Worm (Caenorhabditis elegans) whole organism, mixed stage, embryonic: Measurements from ENCODE around the gene rbm-39.

Experiments used
- M03D4.4 ChIP-seq: sonication (generic microtip); optimal IDR thresholded peaks from 2 replicates; lab custom pipeline; 2017; ENCODE audit warnings: mild to moderate bottlenecking, missing genetic modification characterization, missing compliant biosample characterization
- bed-3 ChIP-seq: fragments of 200-800 bp; sonication (Bioruptor generic); optimal IDR thresholded peaks from 3 replicates; lab custom pipeline; 2018; ENCODE audit warnings: mild to moderate bottlenecking, missing genetic modification characterization, moderate library complexity, missing compliant biosample characterization
- blmp-1 ChIP-seq: fragments of 150-350 bp; optimal IDR thresholded peaks from 2 replicates; lab custom pipeline; 2014; ENCODE audit warnings: missing biosample characterization, missing genetic modification characterization
- ceh-39 ChIP-seq: fragments of 150-350 bp; optimal IDR thresholded peaks from 2 replicates; lab custom pipeline; 2014; ENCODE audit warnings: missing biosample characterization, missing genetic modification characterization
- ceh-43 ChIP-seq: fragments of 200-800 bp; sonication (Bioruptor generic); optimal IDR thresholded peaks from 2 replicates; lab custom pipeline; 2018; ENCODE audit warnings: mild to moderate bottlenecking, missing genetic modification characterization, moderate library complexity, missing compliant biosample characterization
- ceh-83 ChIP-seq: fragments of 200-800 bp; sonication (Bioruptor generic); optimal IDR thresholded peaks from 2 replicates; lab custom pipeline; 2018; ENCODE audit warnings: mild to moderate bottlenecking, missing genetic modification characterization, missing compliant biosample characterization
- ces-1 ChIP-seq: fragments of 150-350 bp; optimal IDR thresholded peaks from 2 replicates; lab custom pipeline; 2014; ENCODE audit warnings: missing biosample characterization, missing genetic modification reagents, missing genetic modification characterization
- cnd-1 ChIP-seq: fragments of 200-800 bp; sonication (Bioruptor generic); optimal IDR thresholded peaks from 2 replicates; lab custom pipeline; 2018; ENCODE audit warnings: mild to moderate bottlenecking, missing genetic modification characterization, missing compliant biosample characterization
- drap-1 ChIP-seq: fragments of 200-800 bp; sonication (Bioruptor generic); optimal IDR thresholded peaks from 3 replicates; lab custom pipeline; 2018; ENCODE audit warnings: mild to moderate bottlenecking, missing genetic modification characterization, missing compliant biosample characterization
- elt-1 ChIP-seq: sonication (generic microtip); optimal IDR thresholded peaks from 2 replicates; lab custom pipeline; 2017; ENCODE audit warnings: missing genetic modification characterization, mild to moderate bottlenecking, missing compliant biosample characterization, antibody characterized with exemption, moderate library complexity, borderline replicate concordance; ENCODE audit not compliant: insufficient read depth
- elt-3 ChIP-seq: fragments of 150-350 bp; optimal IDR thresholded peaks from 2 replicates; lab custom pipeline; 2014; ENCODE audit warnings: missing biosample characterization, missing genetic modification characterization
- flh-1 ChIP-seq: fragments of 200-800 bp; sonication (Bioruptor generic); optimal IDR thresholded peaks from 2 replicates; lab custom pipeline; 2018; ENCODE audit warnings: mild to moderate bottlenecking, missing genetic modification characterization, moderate library complexity, missing compliant biosample characterization
- ham-2 ChIP-seq: fragments of 200-800 bp; sonication (Bioruptor generic); optimal IDR thresholded peaks from 2 replicates; lab custom pipeline; 2018; ENCODE audit warnings: mild to moderate bottlenecking, missing genetic modification characterization, missing compliant biosample characterization
- hlh-1 ChIP-seq: fragments of 150-350 bp; optimal IDR thresholded peaks from 2 replicates; lab custom pipeline; 2014; ENCODE audit warnings: missing biosample characterization, missing genetic modification reagents, missing genetic modification characterization
- lin-13 ChIP-seq: fragments of 150-350 bp; optimal IDR thresholded peaks from 2 replicates; lab custom pipeline; 2014; ENCODE audit warnings: missing biosample characterization, missing genetic modification characterization
- lsy-2 ChIP-seq: fragments of 150-350 bp; optimal IDR thresholded peaks from 2 replicates; lab custom pipeline; 2014; ENCODE audit warnings: missing biosample characterization, missing genetic modification characterization
- mep-1 ChIP-seq: fragments of 150-350 bp; optimal IDR thresholded peaks from 2 replicates; lab custom pipeline; 2017; ENCODE audit warnings: missing biosample characterization, missing genetic modification reagents, missing genetic modification characterization, inconsistent platforms
- mls-2 ChIP-seq: sonication (generic microtip); optimal IDR thresholded peaks from 2 replicates; lab custom pipeline; 2016; ENCODE audit warnings: mild to moderate bottlenecking, missing genetic modification characterization, moderate library complexity, missing compliant biosample characterization
- nhr-12 ChIP-seq: fragments of 150-350 bp; optimal IDR thresholded peaks from 2 replicates; lab custom pipeline; 2014; ENCODE audit warnings: missing biosample characterization, missing genetic modification characterization
- nhr-2 ChIP-seq: fragments of 150-350 bp; optimal IDR thresholded peaks from 2 replicates; lab custom pipeline; 2014; ENCODE audit warnings: missing biosample characterization, missing genetic modification characterization
- nhr-237 ChIP-seq: fragments of 150-350 bp; optimal IDR thresholded peaks from 2 replicates; lab custom pipeline; 2014; ENCODE audit warnings: missing biosample characterization, missing genetic modification characterization
- nhr-28 ChIP-seq: fragments of 150-350 bp; optimal IDR thresholded peaks from 2 replicates; lab custom pipeline; 2014; ENCODE audit warnings: missing biosample characterization, missing genetic modification characterization
- nhr-76 ChIP-seq: sonication (generic microtip); optimal IDR thresholded peaks from 2 replicates; lab custom pipeline; 2017; ENCODE audit warnings: missing biosample characterization, missing genetic modification characterization
- pha-4 ChIP-seq: fragments of 150-350 bp; optimal IDR thresholded peaks from 2 replicates; lab custom pipeline; 2018; ENCODE audit warnings: missing biosample characterization, missing genetic modification reagents, missing genetic modification characterization
- sem-2 ChIP-seq: fragments of 200-800 bp; sonication (Bioruptor generic); optimal IDR thresholded peaks from 2 replicates; lab custom pipeline; 2018; ENCODE audit warnings: mild to moderate bottlenecking, missing genetic modification characterization, missing compliant biosample characterization
- snpc-4 ChIP-seq: fragments of 150-350 bp; optimal IDR thresholded peaks from 2 replicates; lab custom pipeline; 2014; ENCODE audit warnings: missing biosample characterization, missing genetic modification characterization
- sptf-1 ChIP-seq: sonication (generic microtip); optimal IDR thresholded peaks from 2 replicates; lab custom pipeline; 2017; ENCODE audit warnings: mild to moderate bottlenecking, missing genetic modification characterization, moderate library complexity, missing compliant biosample characterization
- tbx-8 ChIP-seq: fragments of 200-800 bp; sonication (Bioruptor generic); optimal IDR thresholded peaks from 2 replicates; lab custom pipeline; 2018; ENCODE audit warnings: mild to moderate bottlenecking, missing genetic modification characterization, moderate library complexity, missing compliant biosample characterization
- unc-120 ChIP-seq: sonication (generic microtip); optimal IDR thresholded peaks from 2 replicates; lab custom pipeline; 2017; ENCODE audit warnings: missing genetic modification characterization, missing compliant biosample characterization; ENCODE audit not compliant: poor library complexity, severe bottlenecking
- unc-39 ChIP-seq: fragments of 150-350 bp; optimal IDR thresholded peaks from 2 replicates; lab custom pipeline; 2014; ENCODE audit warnings: missing biosample characterization, missing genetic modification characterization
- unc-62 ChIP-seq: fragments of 150-350 bp; optimal IDR thresholded peaks from 2 replicates; lab custom pipeline; 2014; ENCODE audit warnings: missing biosample characterization, missing genetic modification reagents, missing genetic modification characterization
- zip-8 ChIP-seq: fragments of 150-350 bp; optimal IDR thresholded peaks from 2 replicates; lab custom pipeline; 2014; ENCODE audit warnings: missing biosample characterization, missing genetic modification characterization
- ztf-11 ChIP-seq: fragments of 150-350 bp; optimal IDR thresholded peaks from 2 replicates; lab custom pipeline; 2014; ENCODE audit warnings: missing biosample characterization, missing genetic modification characterization

Gene rbm-39

ce11 chrIV:1013233-1013798 is 892 bp downstream of the rbm-39 start:
- TF ChIP-seq lsy-2: no peak
- TF ChIP-seq nhr-2: no peak
- no peak for TF ChIP-seq pha-4 (tag; lab: Kevin White, UChicago)
- no peak for TF ChIP-seq tbx-8 (GFP tag; lab: Kevin White, UChicago)
- no peak for TF ChIP-seq snpc-4 (tag; lab: Kevin White, UChicago)
- TF ChIP-seq hlh-1 (tag; lab: Kevin White, UChicago): no peak
- no peak for TF ChIP-seq elt-1 (tag; lab: Kevin White, UChicago)
- no peak for TF ChIP-seq ces-1 (GFP tag; lab: Kevin White, UChicago)
- no peak for TF ChIP-seq zip-8
- TF ChIP-seq flh-1 (GFP tag; lab: Kevin White, UChicago): no peak
- no peak for TF ChIP-seq mls-2 (tag; lab: Kevin White, UChicago)

DNA sequence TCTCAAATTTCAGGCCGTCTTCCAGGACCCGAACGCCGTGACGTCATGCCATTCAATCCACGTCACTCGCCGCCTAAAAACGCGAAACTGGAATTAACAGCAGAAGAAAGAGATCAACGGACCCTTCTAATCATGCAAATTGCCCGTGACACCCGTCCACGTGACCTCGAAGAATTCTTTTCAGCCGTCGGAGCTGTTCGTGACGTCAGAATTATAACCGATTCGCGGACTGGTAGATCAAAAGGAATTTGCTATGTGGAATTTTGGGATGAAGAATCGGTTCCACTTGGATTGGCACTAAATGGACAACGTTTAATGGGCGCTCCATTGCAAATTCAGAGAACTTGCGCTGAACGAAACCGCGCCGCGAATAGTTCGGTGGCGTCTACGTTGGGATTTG is 3.0 kb downstream of the rbm-39 start:
- TF ChIP-seq nhr-237 (no peak), nhr-12 (no peak), flh-1 (GFP tag; lab: Kevin White, UChicago) (no peak), ham-2 (GFP tag; lab: Kevin White, UChicago) (no peak), ceh-83 (GFP tag; lab: Kevin White, UChicago) (no peak), sem-2 (no peak), elt-3 (no peak)

DNA sequence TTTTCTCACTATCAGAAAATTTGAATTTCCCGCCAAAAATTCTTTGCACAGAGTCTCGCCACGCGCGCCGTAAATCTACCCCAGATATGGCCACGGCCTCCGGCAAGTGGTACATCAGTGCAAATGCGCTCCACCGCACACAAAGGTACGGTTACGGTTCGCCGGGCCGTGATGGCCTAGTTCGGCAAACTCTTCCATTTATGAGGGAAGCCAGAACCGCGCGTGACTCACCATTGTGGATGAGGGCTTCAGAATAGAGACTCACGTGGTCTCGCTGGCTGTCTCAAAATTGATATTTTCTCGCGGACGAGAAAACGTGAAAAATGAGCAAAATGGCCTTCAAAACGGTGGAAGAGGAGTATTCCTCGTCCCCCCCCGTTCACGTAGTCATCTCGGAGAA is 7.4 kb downstream of the rbm-39 start:
- TF ChIP-seq unc-39 (tag; lab: Kevin White, UChicago) (no peak), lsy-2 (no peak), ceh-43 (GFP tag; lab: Kevin White, UChicago) (no peak), nhr-12 (no peak), sptf-1 (tag; lab: Kevin White, UChicago) (no peak), unc-62 (GFP tag; lab: Kevin White, UChicago) (no peak)

DNA sequence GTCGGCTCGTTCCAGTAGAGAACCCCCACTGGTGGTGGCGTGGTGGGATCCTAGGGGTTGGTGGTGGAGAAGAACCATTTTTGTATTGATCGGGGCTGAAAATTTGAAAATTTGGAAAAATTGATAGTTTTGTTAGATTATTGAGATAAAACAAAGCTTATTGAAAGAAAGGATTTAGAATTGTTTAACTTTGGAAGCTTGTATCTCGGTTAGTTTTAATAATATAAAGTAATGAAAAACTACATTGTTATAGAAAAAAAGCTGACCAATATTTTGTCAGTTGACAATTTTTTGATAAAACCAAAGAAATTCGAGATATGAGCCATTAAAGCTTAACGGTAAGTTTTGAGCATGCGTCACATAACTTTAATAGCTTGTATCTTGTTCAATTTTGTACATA is 17.5 kb downstream of the rbm-39 start, which contains the start of gene abhd-14:
TSS of gene abhd-14 (minus strand) at position 101 of the 400 bp plus-strand sequence.
- TF ChIP-seq nhr-12 (no peak), unc-39 (tag; lab: Kevin White, UChicago) (no peak), drap-1 (GFP tag; lab: Kevin White, UChicago) (no peak), hlh-1 (tag; lab: Kevin White, UChicago) (no peak), bed-3 (GFP tag; lab: Kevin White, UChicago) (no peak), elt-1 (tag; lab: Kevin White, UChicago) (no peak), unc-120 (no peak), ham-2 (GFP tag; lab: Kevin White, UChicago) (no peak)

ce11 chrIV:1035108-1035507 is 22.7 kb downstream of the rbm-39 start:
- no peak for TF ChIP-seq ceh-39 (tag; lab: Kevin White, UChicago)
- no peak for TF ChIP-seq unc-120
- no peak for TF ChIP-seq ceh-43 (GFP tag; lab: Kevin White, UChicago)
- no peak for TF ChIP-seq nhr-237
- no peak for TF ChIP-seq nhr-28 (tag; lab: Kevin White, UChicago)
- TF ChIP-seq lin-13: no peak
- TF ChIP-seq cnd-1 (tag; lab: Kevin White, UChicago): no peak
- TF ChIP-seq M03D4.4 (tag; lab: Kevin White, UChicago): no peak
- no peak for TF ChIP-seq pha-4 (tag; lab: Kevin White, UChicago)
- no peak for TF ChIP-seq blmp-1
- TF ChIP-seq sptf-1 (tag; lab: Kevin White, UChicago): no peak
- TF ChIP-seq ham-2 (GFP tag; lab: Kevin White, UChicago): no peak
- no peak for TF ChIP-seq nhr-76 (tag; lab: Kevin White, UChicago)
- no peak for TF ChIP-seq elt-1 (tag; lab: Kevin White, UChicago)
- no peak for TF ChIP-seq mep-1 (tag; lab: Kevin White, UChicago)
- no peak for TF ChIP-seq elt-3
- TF ChIP-seq bed-3 (GFP tag; lab: Kevin White, UChicago): no peak
- TF ChIP-seq hlh-1 (tag; lab: Kevin White, UChicago): no peak
- no peak for TF ChIP-seq ztf-11 (tag; lab: Kevin White, UChicago)
- TF ChIP-seq snpc-4 (tag; lab: Kevin White, UChicago): no peak
